Fruit fly (Drosophila melanogaster) whole organism, adult: Measurements from ENCODE around the gene CG42728.
A peak's percentile ranks its signal among the peaks of the same experiment; 100 is the strongest.

Experiments used
- kay ChIP-seq: fragments of 200-800 bp; sonication (Bioruptor generic); peaks from one replicate; lab custom pipeline; 2016; ENCODE audit warnings: missing biosample characterization, missing genetic modification characterization, borderline replicate concordance
- ovo ChIP-seq: fragments of 200-800 bp; sonication (Bioruptor generic); optimal IDR thresholded peaks from 2 replicates; lab custom pipeline; 2016; ENCODE audit warnings: missing biosample characterization, missing genetic modification characterization

DNA sequence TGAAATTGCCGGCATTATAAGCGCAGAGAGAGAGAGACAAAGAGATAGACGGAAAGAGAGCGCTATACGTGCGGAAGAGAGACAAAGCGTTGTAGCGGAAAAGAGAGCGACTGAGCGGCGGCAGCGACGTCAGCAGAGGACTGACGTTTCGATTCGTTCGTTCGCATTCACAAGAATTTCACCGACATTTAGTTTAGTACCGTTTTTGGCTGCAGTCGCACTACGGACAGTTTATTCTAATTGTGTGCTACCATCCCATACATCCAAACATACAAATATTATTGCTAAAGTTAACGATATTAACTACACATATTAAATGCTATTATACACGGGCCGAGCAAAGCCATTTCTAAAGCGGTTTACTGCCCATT is 7.2 kb upstream of the CG42728 start, which contains the start of gene CrebA:
- no peak for TF ChIP-seq ovo (GFP tag; lab: Kevin White, UChicago)
- TF ChIP-seq kay = peak; percentile 21
